Fruit fly (Drosophila melanogaster) whole organism, wandering third instar larva: Measurements from ENCODE around the gene CG42740.

Experiments used
- Abd-B ChIP-seq: fragments of >200 bp; optimal IDR thresholded peaks from 2 replicates; lab custom pipeline; 2017; ENCODE audit warnings: missing biosample characterization, missing genetic modification characterization
- CG32264 ChIP-seq: fragments of 200-800 bp; sonication (Bioruptor generic); optimal IDR thresholded peaks from 2 replicates; lab custom pipeline; 2016; ENCODE audit warnings: missing biosample characterization, missing genetic modification characterization
- CG9705 ChIP-seq: fragments of 200-800 bp; sonication (Bioruptor generic); optimal IDR thresholded peaks from 2 replicates; lab custom pipeline; 2018; ENCODE audit warnings: missing biosample characterization, mild to moderate bottlenecking, missing genetic modification characterization
- CrebA ChIP-seq: fragments of 200-800 bp; sonication (Bioruptor generic); optimal IDR thresholded peaks from 2 replicates; lab custom pipeline; 2016; ENCODE audit warnings: missing biosample characterization, mild to moderate bottlenecking, missing genetic modification characterization, borderline replicate concordance
- Dfd ChIP-seq: fragments of >200 bp; optimal IDR thresholded peaks from 2 replicates; lab custom pipeline; 2017; ENCODE audit warnings: missing biosample characterization, missing genetic modification characterization
- Dif ChIP-seq: fragments of 200-275, 200-300 bp; sonication (Bioruptor generic); optimal IDR thresholded peaks from 2 replicates; lab custom pipeline; 2018; ENCODE audit warnings: missing biosample characterization, missing genetic modification characterization; ENCODE audit not compliant: partially characterized antibody
- GATAd ChIP-seq: sonication (Bioruptor generic); optimal IDR thresholded peaks from 2 replicates; lab custom pipeline; 2016; ENCODE audit warnings: missing biosample characterization, missing genetic modification characterization
- HLH106 ChIP-seq: fragments of 200-800 bp; optimal IDR thresholded peaks from 3 replicates; lab custom pipeline; 2019; ENCODE audit warnings: missing biosample characterization, mild to moderate bottlenecking, missing genetic modification characterization, moderate library complexity
- Hnf4 ChIP-seq: fragments of 200-800 bp; sonication (Bioruptor generic); optimal IDR thresholded peaks from 2 replicates; lab custom pipeline; 2016; ENCODE audit warnings: missing biosample characterization, mild to moderate bottlenecking, missing genetic modification characterization
- Hr78 ChIP-seq: fragments of >200 bp; optimal IDR thresholded peaks from 2 replicates; lab custom pipeline; 2017; ENCODE audit warnings: missing biosample characterization, missing genetic modification characterization
- Hr83 ChIP-seq: fragments of 200-300 bp; sonication (Bioruptor generic); optimal IDR thresholded peaks from 2 replicates; lab custom pipeline; 2016; ENCODE audit warnings: missing biosample characterization, mild to moderate bottlenecking, missing genetic modification characterization, moderate library complexity; ENCODE audit not compliant: poor library complexity, severe bottlenecking
- Jra ChIP-seq: sonication (Bioruptor generic); optimal IDR thresholded peaks from 2 replicates; lab custom pipeline; 2016; ENCODE audit warnings: missing biosample characterization, missing genetic modification characterization
- Mio ChIP-seq: sonication (Bioruptor generic); optimal IDR thresholded peaks from 2 replicates; lab custom pipeline; 2016; ENCODE audit warnings: missing biosample characterization, missing genetic modification characterization
- Myc ChIP-seq: fragments of >200 bp; optimal IDR thresholded peaks from 2 replicates; lab custom pipeline; 2017
- N ChIP-seq: fragments of >200 bp; optimal IDR thresholded peaks from 2 replicates; lab custom pipeline; 2018; ENCODE audit warnings: missing biosample characterization, missing external identifiers, missing genetic modification characterization
- OdsH ChIP-seq: fragments of 200-800 bp; sonication (Bioruptor generic); optimal IDR thresholded peaks from 2 replicates; lab custom pipeline; 2016; ENCODE audit warnings: missing biosample characterization, mild to moderate bottlenecking, missing genetic modification characterization
- Rel ChIP-seq, 2 experiments: fragments of 200-800 bp; sonication (Bioruptor generic) in 1 of 2; optimal IDR thresholded peaks; 2 replicates in 1 of 2; 3 replicates in 1 of 2; lab custom pipeline; 2016 to 2019; ENCODE audit warnings: mild to moderate bottlenecking in 2 of 2, missing biosample characterization in 2 of 2, missing genetic modification characterization in 2 of 2, moderate library complexity in 1 of 2
- Sp1 ChIP-seq: fragments of 200-800 bp; sonication (Bioruptor generic); optimal IDR thresholded peaks from 3 replicates; lab custom pipeline; 2019; ENCODE audit warnings: missing biosample characterization, mild to moderate bottlenecking, missing genetic modification characterization, moderate library complexity
- Vsx2 ChIP-seq: fragments of 200-300, 225-300 bp; sonication (Bioruptor generic); optimal IDR thresholded peaks from 2 replicates; lab custom pipeline; 2018; ENCODE audit warnings: missing biosample characterization, missing genetic modification characterization; ENCODE audit not compliant: partially characterized antibody
- br ChIP-seq: fragments of 200-800 bp; sonication (Bioruptor generic); optimal IDR thresholded peaks from 2 replicates; lab custom pipeline; 2016; ENCODE audit warnings: missing biosample characterization, missing genetic modification characterization
- brk ChIP-seq: fragments of 200-800 bp; sonication (Bioruptor generic); optimal IDR thresholded peaks from 2 replicates; lab custom pipeline; 2016; ENCODE audit warnings: missing biosample characterization, mild to moderate bottlenecking, missing genetic modification characterization
- dl ChIP-seq, 2 experiments: fragments of 175-275, 200-275 bp in 1 of 2; fragments of 200-275 bp in 1 of 2; sonication (Bioruptor generic); optimal IDR thresholded peaks; lab custom pipeline; 2018; ENCODE audit warnings: mild to moderate bottlenecking in 2 of 2, missing biosample characterization in 2 of 2, missing genetic modification characterization in 2 of 2, moderate library complexity in 2 of 2; ENCODE audit not compliant: partially characterized antibody in 2 of 2, insufficient read depth in 1 of 2
- dmrt93B ChIP-seq: fragments of 200-800 bp; sonication (Bioruptor generic); optimal IDR thresholded peaks from 2 replicates; lab custom pipeline; 2018; ENCODE audit warnings: missing biosample characterization, mild to moderate bottlenecking, missing genetic modification characterization
- dsf ChIP-seq: sonication (Bioruptor generic); optimal IDR thresholded peaks from 2 replicates; lab custom pipeline; 2016; ENCODE audit warnings: missing biosample characterization, missing genetic modification characterization, borderline replicate concordance
- ey ChIP-seq: fragments of 200-800 bp; sonication (Bioruptor generic); optimal IDR thresholded peaks from 2 replicates; lab custom pipeline; 2016; ENCODE audit warnings: missing biosample characterization, missing genetic modification characterization
- foxo ChIP-seq, 2 experiments: fragments of 200-800 bp; sonication (Bioruptor generic); optimal IDR thresholded peaks; 2 replicates in 1 of 2; 3 replicates in 1 of 2; lab custom pipeline; 2016 to 2017; ENCODE audit warnings: missing biosample characterization in 2 of 2, missing genetic modification characterization in 2 of 2
- fru ChIP-seq: fragments of 200-800 bp; sonication (Bioruptor generic); optimal IDR thresholded peaks from 3 replicates; lab custom pipeline; 2016; ENCODE audit warnings: missing biosample characterization, mild to moderate bottlenecking, missing genetic modification characterization
- h ChIP-seq: fragments of 200-800 bp; sonication (Bioruptor generic); optimal IDR thresholded peaks from 3 replicates; lab custom pipeline; 2016; ENCODE audit warnings: missing biosample characterization, mild to moderate bottlenecking, missing genetic modification characterization
- jim ChIP-seq: fragments of 175-275, 200-325 bp; sonication (Bioruptor generic); optimal IDR thresholded peaks from 2 replicates; lab custom pipeline; 2016; ENCODE audit warnings: missing biosample characterization, mild to moderate bottlenecking, missing genetic modification characterization
- lola ChIP-seq: fragments of >200 bp; optimal IDR thresholded peaks from 2 replicates; lab custom pipeline; 2017; ENCODE audit warnings: missing biosample characterization, missing genetic modification characterization
- pan ChIP-seq: fragments of >200 bp; optimal IDR thresholded peaks from 2 replicates; lab custom pipeline; 2017
- psq ChIP-seq: fragments of 200-800 bp; sonication (Bioruptor generic); optimal IDR thresholded peaks from 3 replicates; lab custom pipeline; 2017; ENCODE audit warnings: missing biosample characterization, mild to moderate bottlenecking, missing genetic modification characterization, moderate library complexity
- rgr ChIP-seq: fragments of 200-800 bp; sonication (Bioruptor generic); optimal IDR thresholded peaks from 3 replicates; lab custom pipeline; 2016; ENCODE audit warnings: missing biosample characterization, mild to moderate bottlenecking, missing genetic modification characterization
- sage ChIP-seq: fragments of 200-800 bp; sonication (Bioruptor generic); optimal IDR thresholded peaks from 2 replicates; lab custom pipeline; 2016; ENCODE audit warnings: missing biosample characterization, mild to moderate bottlenecking, missing genetic modification characterization
- sv ChIP-seq: fragments of 200-800 bp; sonication (Bioruptor generic); optimal IDR thresholded peaks from 3 replicates; lab custom pipeline; 2016; ENCODE audit warnings: missing biosample characterization, missing genetic modification characterization
- tai ChIP-seq: sonication (Bioruptor generic); optimal IDR thresholded peaks from 2 replicates; lab custom pipeline; 2016; ENCODE audit warnings: missing biosample characterization, missing genetic modification characterization
- usp ChIP-seq: fragments of >200 bp; optimal IDR thresholded peaks from 2 replicates; lab custom pipeline; 2017; ENCODE audit warnings: missing biosample characterization, missing genetic modification characterization
- woc ChIP-seq: sonication (Bioruptor generic); optimal IDR thresholded peaks from 2 replicates; lab custom pipeline; 2016; ENCODE audit warnings: missing biosample characterization, mild to moderate bottlenecking, missing genetic modification characterization

Gene CG42740

dm6 chr3R:30388215-30388871, 34.4 kb downstream of the CG42740 start:
- no peak for TF ChIP-seq Dfd
- peak; percentile 91 for TF ChIP-seq Jra (GFP tag; lab: Kevin White, UChicago)
- peak; percentile 76 for TF ChIP-seq Vsx2 (GFP tag; lab: Kevin White, UChicago)
- peak; percentile 62 for TF ChIP-seq CG32264
- no peak for TF ChIP-seq lola (GFP tag; lab: Kevin White, UChicago)
- TF ChIP-seq h (GFP tag; lab: Kevin White, UChicago) = peak; percentile 90
- TF ChIP-seq dmrt93B (GFP tag; lab: Kevin White, UChicago) = peak; percentile 98
- TF ChIP-seq brk (GFP tag; lab: Kevin White, UChicago) = no peak
- TF ChIP-seq dsf (GFP tag; lab: Kevin White, UChicago) = peak; percentile 60
- no peak for TF ChIP-seq Abd-B (GFP tag; lab: Kevin White, UChicago)
- peak; percentile 88 for TF ChIP-seq tai (GFP tag; lab: Kevin White, UChicago)
- peak; percentile 94 for TF ChIP-seq CG9705
- no peak for TF ChIP-seq pan (lab: Kevin White, UChicago)
- peak; percentile 61 to 96 for TF ChIP-seq foxo (GFP tag; optimal IDR thresholded peaks at IDR 0.05; lab: Kevin White, UChicago)
- TF ChIP-seq CrebA (GFP tag; lab: Kevin White, UChicago) = no peak
- no peak for TF ChIP-seq N (GFP tag; lab: Kevin White, UChicago)
- no peak for TF ChIP-seq Myc (lab: Kevin White, UChicago)
- peak; percentile 4 for TF ChIP-seq usp (GFP tag; lab: Kevin White, UChicago)
- TF ChIP-seq Hnf4 (GFP tag; lab: Kevin White, UChicago) = peak; percentile 72
- no peak for TF ChIP-seq Hr78 (GFP tag; lab: Kevin White, UChicago)
- peak; percentile 93 for TF ChIP-seq OdsH (GFP tag; lab: Kevin White, UChicago)
- TF ChIP-seq Mio (GFP tag; lab: Kevin White, UChicago) = peak; percentile 74
- peak; percentile 74 for TF ChIP-seq Dif
- peak; percentile 94 for TF ChIP-seq HLH106
- peak; percentile 81 for TF ChIP-seq GATAd
- peak; percentile 95 for TF ChIP-seq woc (GFP tag; lab: Kevin White, UChicago)
- TF ChIP-seq dl (GFP tag; optimal IDR thresholded peaks at IDR 0.05; lab: Kevin White, UChicago; ENCODE audit: insufficient read depth in 1 of 2, partially characterized antibody in 2 of 2) = peak; percentile 19 to 78
- TF ChIP-seq sage (GFP tag; lab: Kevin White, UChicago) = peak; percentile 70
- peak; percentile 92 for TF ChIP-seq rgr (GFP tag; lab: Kevin White, UChicago)
- peak; percentile 94 for TF ChIP-seq br
- TF ChIP-seq ey = peak; percentile 96
- TF ChIP-seq jim (GFP tag; lab: Kevin White, UChicago) = no peak
- TF ChIP-seq Hr83 (GFP tag; lab: Kevin White, UChicago) = peak; percentile 81
- TF ChIP-seq fru (GFP tag; lab: Kevin White, UChicago) = peak; percentile 95
- TF ChIP-seq Rel (GFP tag; optimal IDR thresholded peaks at IDR 0.05; lab: Kevin White, UChicago) = peak; percentile 55
- TF ChIP-seq Rel (tag; optimal IDR thresholded peaks at IDR 0.05; lab: Kevin White, UChicago) = peak; percentile 33
- peak; percentile 96 for TF ChIP-seq Sp1 (GFP tag; lab: Kevin White, UChicago)
- TF ChIP-seq psq (GFP tag; lab: Kevin White, UChicago) = peak; percentile 93
- peak; percentile 93 for TF ChIP-seq sv (GFP tag; lab: Kevin White, UChicago)
- TF ChIP-seq, all 38 proteins: peak for 28

- TF ChIP-seq ey = no peak
- no peak for TF ChIP-seq Hnf4 (GFP tag; lab: Kevin White, UChicago)
- no peak for TF ChIP-seq Sp1 (GFP tag; lab: Kevin White, UChicago)
- TF ChIP-seq usp (GFP tag; lab: Kevin White, UChicago) = no peak
- no peak for TF ChIP-seq lola (GFP tag; lab: Kevin White, UChicago)
- no peak for TF ChIP-seq Mio (GFP tag; lab: Kevin White, UChicago)
- no peak for TF ChIP-seq Abd-B (GFP tag; lab: Kevin White, UChicago)
- TF ChIP-seq Hr78 (GFP tag; lab: Kevin White, UChicago) = no peak
- no peak for TF ChIP-seq OdsH (GFP tag; lab: Kevin White, UChicago)
- no peak for TF ChIP-seq HLH106
- peak; percentile 44 to 71 for TF ChIP-seq dl (GFP tag; optimal IDR thresholded peaks at IDR 0.05; lab: Kevin White, UChicago; ENCODE audit: insufficient read depth in 1 of 2, partially characterized antibody in 2 of 2)
- TF ChIP-seq CrebA (GFP tag; lab: Kevin White, UChicago) = no peak
- TF ChIP-seq Jra (GFP tag; lab: Kevin White, UChicago) = no peak
- TF ChIP-seq jim (GFP tag; lab: Kevin White, UChicago) = no peak
- no peak for TF ChIP-seq foxo (GFP tag; optimal IDR thresholded peaks at IDR 0.05; lab: Kevin White, UChicago)
- peak; percentile 60 for TF ChIP-seq Hr83 (GFP tag; lab: Kevin White, UChicago)
- peak; percentile 72 for TF ChIP-seq Vsx2 (GFP tag; lab: Kevin White, UChicago)
- no peak for TF ChIP-seq CG32264
- TF ChIP-seq sage (GFP tag; lab: Kevin White, UChicago) = no peak
- no peak for TF ChIP-seq br
- no peak for TF ChIP-seq Rel (GFP tag; optimal IDR thresholded peaks at IDR 0.05; lab: Kevin White, UChicago)
- peak; percentile 74 for TF ChIP-seq Rel (tag; optimal IDR thresholded peaks at IDR 0.05; lab: Kevin White, UChicago)
- no peak for TF ChIP-seq brk (GFP tag; lab: Kevin White, UChicago)
- peak; percentile 79 for TF ChIP-seq Dif
- no peak for TF ChIP-seq dsf (GFP tag; lab: Kevin White, UChicago)
Measured at dm6 chr3R:30387515-30388178, 35.1 kb downstream of the CG42740 start, which contains the start of the genes Fer2LCH and Fer1HCH. Fer2LCH (plus strand) TSS chr3R:30387804. Fer1HCH (minus strand) TSS chr3R:30388178.
